Fruit fly (Drosophila melanogaster) whole organism, embryonic: ENCODE measurements around the gene CG32248.

ENCODE experiments used
- CG2875 ChIP-seq: fragments of 200-800 bp; sonication (Bioruptor generic); optimal IDR thresholded peaks from 2 replicates; lab custom pipeline; 2017; ENCODE audit warnings: missing biosample characterization, mild to moderate bottlenecking, missing genetic modification characterization, missing genetic modification reagents
- CG30020 ChIP-seq: fragments of 200-800 bp; optimal IDR thresholded peaks from 2 replicates; lab custom pipeline; 2019; ENCODE audit warnings: missing biosample characterization, mild to moderate bottlenecking, missing genetic modification characterization, moderate library complexity
- CG34224 ChIP-seq: fragments of 200-800 bp; sonication (Bioruptor generic); IDR thresholded peaks from 3 replicates; pipeline ENCODE4 v1.3.6; 2022; ENCODE audit warnings: missing biosample characterization, missing genetic modification characterization; ENCODE audit not compliant: partially characterized antibody
- Eip74EF ChIP-seq, 2 experiments: fragments of 200-800 bp in 1 of 2; fragments of >200 bp in 1 of 2; sonication (Bioruptor generic) in 1 of 2; optimal IDR thresholded peaks; 2 replicates each; lab custom pipeline; 2017 to 2019; ENCODE audit warnings: missing biosample characterization in 2 of 2, missing genetic modification characterization in 2 of 2, mild to moderate bottlenecking in 1 of 2, moderate library complexity in 1 of 2
- HLH54F ChIP-seq: fragments of 200-800 bp; sonication (Bioruptor generic); optimal IDR thresholded peaks from 3 replicates; lab custom pipeline; 2016; ENCODE audit warnings: missing biosample characterization, missing genetic modification characterization
- NC2α ChIP-seq: fragments of 200-800 bp; sonication (Bioruptor generic); optimal IDR thresholded peaks from 2 replicates; lab custom pipeline; 2016; ENCODE audit warnings: missing biosample characterization, missing genetic modification characterization
- bowl ChIP-seq: fragments of 200-800 bp; sonication (Bioruptor generic); IDR thresholded peaks from 2 replicates; pipeline ENCODE4 v1.3.6; 2022; ENCODE audit warnings: missing biosample characterization, missing genetic modification characterization
- fru ChIP-seq: fragments of >200 bp; optimal IDR thresholded peaks from 2 replicates; lab custom pipeline; 2017
- nmo ChIP-seq: fragments of 200-800 bp; sonication (Bioruptor generic); optimal IDR thresholded peaks from 2 replicates; lab custom pipeline; 2018; ENCODE audit warnings: missing biosample characterization, mild to moderate bottlenecking, missing genetic modification characterization, moderate library complexity
- ro ChIP-seq: fragments of 200-800 bp; sonication (Bioruptor generic); IDR thresholded peaks from 2 replicates; pipeline ENCODE4 v1.3.6; 2022; ENCODE audit warnings: missing biosample characterization, missing genetic modification characterization
- tll ChIP-seq, 2 experiments: fragments of 200-800 bp in 1 of 2; fragments of >200 bp in 1 of 2; sonication (Bioruptor generic) in 1 of 2; optimal IDR thresholded peaks; 2 replicates each; lab custom pipeline; 2017 to 2019; ENCODE audit warnings: missing biosample characterization in 2 of 2, missing genetic modification characterization in 2 of 2, mild to moderate bottlenecking in 1 of 2, moderate library complexity in 1 of 2

- TF ChIP-seq CG34224 (GFP tag; lab: Robert Waterston, UW) (no peak), Eip74EF (GFP tag; optimal IDR thresholded peaks at IDR 0.05; lab: Kevin White, UChicago) (no peak), fru (lab: Kevin White, UChicago) (no peak), ro (GFP tag; lab: Robert Waterston, UW) (no peak), tll (GFP tag; optimal IDR thresholded peaks at IDR 0.05; lab: Kevin White, UChicago) (no peak), nmo (GFP tag; lab: Kevin White, UChicago) (no peak), NC2α (GFP tag; lab: Kevin White, UChicago) (no peak), HLH54F (GFP tag; lab: Kevin White, UChicago) (no peak), bowl (GFP tag; lab: Robert Waterston, UW) (no peak), CG2875 (no peak), CG30020 (tag; lab: Kevin White, UChicago) (no peak)
Measured at dm6 chr3L:4460307-4461088, 11.1 kb upstream of the CG32248 start, which contains the start of gene CG15022.
